Fruit fly (Drosophila melanogaster) whole organism, embryonic: ENCODE data around the gene EloB.

ENCODE experiments used
- CG10147 ChIP-seq: fragments of 200-800 bp; sonication (Bioruptor generic); optimal IDR thresholded peaks from 2 replicates; lab custom pipeline; 2019; ENCODE audit warnings: missing biosample characterization, mild to moderate bottlenecking, missing genetic modification characterization, moderate library complexity
- CG34376 ChIP-seq: fragments of 200-800 bp; sonication (Bioruptor generic); optimal IDR thresholded peaks from 2 replicates; lab custom pipeline; 2018; ENCODE audit warnings: missing biosample characterization, mild to moderate bottlenecking, missing genetic modification characterization
- CG7963 ChIP-seq: fragments of 200-800 bp; sonication (Bioruptor generic); IDR thresholded peaks from 3 replicates; pipeline ENCODE4 v1.3.6; 2022; ENCODE audit warnings: missing biosample characterization, missing genetic modification characterization; ENCODE audit not compliant: partially characterized antibody
- Dp ChIP-seq: fragments of 200-800 bp; sonication (Bioruptor generic); optimal IDR thresholded peaks from 2 replicates; lab custom pipeline; 2018; ENCODE audit warnings: missing biosample characterization, mild to moderate bottlenecking, missing genetic modification characterization, moderate library complexity
- Hmr ChIP-seq: fragments of 200-800 bp; sonication (Bioruptor generic); optimal IDR thresholded peaks from 3 replicates; lab custom pipeline; 2017; ENCODE audit warnings: mild to moderate bottlenecking, missing biosample characterization, missing genetic modification reagents, missing genetic modification characterization
- amos ChIP-seq: fragments of 200-800 bp; sonication (Bioruptor generic); IDR thresholded peaks from 2 replicates; pipeline ENCODE4 v1.3.6; 2022; ENCODE audit warnings: missing biosample characterization, missing genetic modification characterization; ENCODE audit not compliant: partially characterized antibody
- jigr1 ChIP-seq: fragments of 200-800 bp; sonication (Bioruptor generic); IDR thresholded peaks from 3 replicates; pipeline ENCODE4 v1.3.6; 2022; ENCODE audit warnings: missing biosample characterization, missing genetic modification characterization
- lab ChIP-seq: fragments of 200-800 bp; sonication (Bioruptor generic); optimal IDR thresholded peaks from 3 replicates; lab custom pipeline; 2017; ENCODE audit warnings: missing biosample characterization, missing genetic modification characterization, mild to moderate bottlenecking, moderate library complexity, missing genetic modification reagents
- lbe ChIP-seq: fragments of 200-800 bp; sonication (Bioruptor generic); optimal IDR thresholded peaks from 2 replicates; lab custom pipeline; 2016; ENCODE audit warnings: missing biosample characterization, mild to moderate bottlenecking, missing genetic modification characterization
- stwl ChIP-seq: fragments of 200-800 bp; sonication (Bioruptor generic); optimal IDR thresholded peaks from 3 replicates; lab custom pipeline; 2018; ENCODE audit warnings: missing biosample characterization, mild to moderate bottlenecking, missing genetic modification characterization, moderate library complexity

DNA sequence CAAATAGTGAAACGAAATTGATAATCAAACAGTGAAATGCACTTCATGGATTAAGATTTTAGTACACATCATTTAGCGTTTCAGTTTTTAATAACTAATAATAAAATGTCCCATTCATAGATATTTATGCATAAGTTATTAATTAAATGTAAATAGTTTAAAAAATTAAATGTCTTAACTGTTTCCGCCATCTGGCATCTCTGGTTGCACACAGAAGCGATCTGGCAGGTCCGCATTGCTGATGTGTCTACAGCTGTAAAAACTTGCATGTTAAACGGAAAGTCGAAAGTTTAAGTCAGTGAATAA lies 8.8 kb upstream of the EloB start, which contains the start of gene Srp72:
- peak; percentile 45 for TF ChIP-seq CG10147 (GFP tag; lab: Kevin White, UChicago)
- peak; percentile 52; the same call in 1 of the 3 replicates for TF ChIP-seq jigr1 (GFP tag; lab: Robert Waterston, UW)
- TF ChIP-seq Dp (GFP tag; lab: Kevin White, UChicago) = peak; percentile 10
- TF ChIP-seq CG34376 = peak; percentile 33
- no peak for TF ChIP-seq amos
- TF ChIP-seq Hmr (GFP tag; lab: Kevin White, UChicago) = peak; percentile 37
- TF ChIP-seq stwl (tag; lab: Kevin White, UChicago) = peak; percentile 59
- no peak for TF ChIP-seq lbe (GFP tag; lab: Kevin White, UChicago)
- TF ChIP-seq lab = peak; percentile 58
- no peak for TF ChIP-seq CG7963 (GFP tag; lab: Robert Waterston, UW)
